Worm (Caenorhabditis elegans) whole organism, L3 larva: Measurements from ENCODE around the gene ctg-2.

Experiments
- ZK546.5 ChIP-seq: sonication (generic microtip); optimal IDR thresholded peaks from 2 replicates; lab custom pipeline; 2017; ENCODE audit warnings: missing biosample characterization, missing genetic modification characterization
- ama-1 ChIP-seq: fragments of 150-350 bp; optimal IDR thresholded peaks from 2 replicates; lab custom pipeline; 2018
- ceh-28 ChIP-seq: fragments of 150-350 bp; optimal IDR thresholded peaks from 2 replicates; lab custom pipeline; 2014; ENCODE audit warnings: missing biosample characterization, missing genetic modification reagents, missing genetic modification characterization
- ceh-82 ChIP-seq: fragments of 150-350 bp; optimal IDR thresholded peaks from 2 replicates; lab custom pipeline; 2014; ENCODE audit warnings: missing biosample characterization, missing genetic modification characterization
- ceh-9 ChIP-seq: sonication (generic microtip); optimal IDR thresholded peaks from 2 replicates; lab custom pipeline; 2018; ENCODE audit warnings: missing biosample characterization, missing genetic modification characterization
- egl-27 ChIP-seq: sonication (generic microtip); optimal IDR thresholded peaks from 4 replicates; lab custom pipeline; 2017; ENCODE audit warnings: missing biosample characterization, missing genetic modification reagents, missing genetic modification characterization
- egl-5 ChIP-seq: fragments of 150-350 bp; optimal IDR thresholded peaks from 2 replicates; lab custom pipeline; 2017; ENCODE audit warnings: missing biosample characterization, missing genetic modification reagents, missing genetic modification characterization, inconsistent platforms
- elt-1 ChIP-seq: fragments of 150-350 bp; optimal IDR thresholded peaks from 2 replicates; lab custom pipeline; 2014; ENCODE audit warnings: missing biosample characterization, missing genetic modification characterization
- elt-2 ChIP-seq: sonication (generic microtip); optimal IDR thresholded peaks from 2 replicates; lab custom pipeline; 2016; ENCODE audit warnings: missing genetic modification reagents, mild to moderate bottlenecking, missing genetic modification characterization, missing compliant biosample characterization
- elt-3 ChIP-seq, 3 experiments: fragments of 150-350 bp in 1 of 3; sonication (generic microtip) in 2 of 3; optimal IDR thresholded peaks; 2 replicates in 2 of 3; 4 replicates in 1 of 3; lab custom pipeline; 2014 to 2017; ENCODE audit warnings: missing biosample characterization in 3 of 3, missing genetic modification characterization in 3 of 3
- eor-1 ChIP-seq, 2 experiments: fragments of 150-350 bp; optimal IDR thresholded peaks; 2 replicates each; lab custom pipeline; 2014 to 2018; ENCODE audit warnings: missing biosample characterization in 2 of 2, missing genetic modification characterization in 2 of 2
- fkh-10 ChIP-seq: sonication (generic microtip); optimal IDR thresholded peaks from 2 replicates; lab custom pipeline; 2017; ENCODE audit warnings: missing biosample characterization, missing genetic modification reagents, missing genetic modification characterization
- fkh-2 ChIP-seq: fragments of 150-350 bp; optimal IDR thresholded peaks from 2 replicates; lab custom pipeline; 2014; ENCODE audit warnings: missing biosample characterization, missing genetic modification reagents, missing genetic modification characterization
- fos-1 ChIP-seq: fragments of 150-350 bp; optimal IDR thresholded peaks from 2 replicates; lab custom pipeline; 2014; ENCODE audit warnings: missing biosample characterization, missing genetic modification characterization
- hmg-11 ChIP-seq: sonication (generic microtip); optimal IDR thresholded peaks from 2 replicates; lab custom pipeline; 2016; ENCODE audit warnings: missing genetic modification characterization, missing compliant biosample characterization
- jun-1 ChIP-seq: fragments of 150-350 bp; optimal IDR thresholded peaks from 2 replicates; lab custom pipeline; 2014; ENCODE audit warnings: missing biosample characterization, missing genetic modification reagents, missing genetic modification characterization
- lin-15B ChIP-seq: fragments of 150-350 bp; optimal IDR thresholded peaks from 2 replicates; lab custom pipeline; 2014; ENCODE audit warnings: missing biosample characterization, missing genetic modification characterization
- lsy-12 ChIP-seq: sonication (generic microtip); optimal IDR thresholded peaks from 2 replicates; lab custom pipeline; 2016; ENCODE audit warnings: mild to moderate bottlenecking, missing genetic modification characterization, missing compliant biosample characterization
- mdl-1 ChIP-seq: fragments of 150-350 bp; optimal IDR thresholded peaks from 2 replicates; lab custom pipeline; 2014; ENCODE audit warnings: missing biosample characterization, missing genetic modification characterization
- nhr-11 ChIP-seq: fragments of 150-350 bp; optimal IDR thresholded peaks from 2 replicates; lab custom pipeline; 2014; ENCODE audit warnings: missing biosample characterization, missing genetic modification characterization
- nhr-23 ChIP-seq: fragments of 150-350 bp; optimal IDR thresholded peaks from 2 replicates; lab custom pipeline; 2014; ENCODE audit warnings: missing biosample characterization, missing genetic modification reagents, missing genetic modification characterization
- nhr-237 ChIP-seq: fragments of 150-350 bp; optimal IDR thresholded peaks from 2 replicates; lab custom pipeline; 2014; ENCODE audit warnings: missing biosample characterization, missing genetic modification characterization
- nhr-25 ChIP-seq: sonication (generic microtip); optimal IDR thresholded peaks from 2 replicates; lab custom pipeline; 2017; ENCODE audit warnings: missing biosample characterization, missing genetic modification characterization
- nhr-28 ChIP-seq: fragments of 150-350 bp; optimal IDR thresholded peaks from 2 replicates; lab custom pipeline; 2014; ENCODE audit warnings: missing biosample characterization, missing genetic modification characterization
- nhr-43 ChIP-seq: sonication (generic microtip); optimal IDR thresholded peaks from 2 replicates; lab custom pipeline; 2016; ENCODE audit warnings: mild to moderate bottlenecking, missing genetic modification characterization, missing compliant biosample characterization; ENCODE audit not compliant: poor library complexity, severe bottlenecking
- nhr-77 ChIP-seq: fragments of 150-350 bp; optimal IDR thresholded peaks from 2 replicates; lab custom pipeline; 2014; ENCODE audit warnings: missing biosample characterization, missing genetic modification characterization
- pha-4 ChIP-seq: fragments of 150-350 bp; optimal IDR thresholded peaks from 2 replicates; lab custom pipeline; 2014; ENCODE audit warnings: missing biosample characterization, missing genetic modification reagents, missing genetic modification characterization
- pqm-1 ChIP-seq: fragments of 150-350 bp; optimal IDR thresholded peaks from 2 replicates; lab custom pipeline; 2017; ENCODE audit warnings: missing biosample characterization, missing genetic modification characterization, inconsistent platforms
- snpc-4 ChIP-seq: fragments of 150-350 bp; optimal IDR thresholded peaks from 2 replicates; lab custom pipeline; 2014; ENCODE audit warnings: missing biosample characterization, missing genetic modification characterization
- unc-62 ChIP-seq: fragments of 150-350 bp; sonication (generic microtip); optimal IDR thresholded peaks from 4 replicates; lab custom pipeline; 2014; ENCODE audit warnings: missing biosample characterization, missing genetic modification reagents, missing genetic modification characterization
- zag-1 ChIP-seq: fragments of 150-350 bp; optimal IDR thresholded peaks from 2 replicates; lab custom pipeline; 2014; ENCODE audit warnings: missing biosample characterization, missing genetic modification characterization
- ztf-11 ChIP-seq: fragments of 150-350 bp; optimal IDR thresholded peaks from 2 replicates; lab custom pipeline; 2014; ENCODE audit warnings: missing biosample characterization, missing genetic modification characterization

ctg-2 gene

DNA sequence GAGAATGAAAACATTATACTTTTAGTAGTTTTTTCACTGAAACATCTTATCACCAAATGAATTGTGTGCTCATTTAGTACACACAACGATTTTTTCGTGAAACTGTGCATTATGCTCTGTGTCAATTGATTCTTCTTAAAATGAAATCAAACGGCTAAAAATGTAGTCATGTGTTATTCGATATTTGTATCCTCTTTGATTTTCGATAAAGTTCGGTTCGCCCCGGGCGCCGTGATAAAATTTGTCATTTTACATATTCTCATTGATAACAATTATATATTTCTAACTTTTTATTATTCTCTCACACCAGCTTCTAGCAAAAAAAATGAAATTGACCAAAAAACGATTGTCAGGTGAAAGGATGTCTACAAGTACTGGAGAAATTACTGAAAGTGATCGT is at the start of gene ctg-2:
Gene ctg-2, plus strand, starts transcription at position 326 of the 400 bp plus-strand sequence.
- TF ChIP-seq mdl-1 (no peak), elt-2 (tag; lab: Kevin White, UChicago) (peak; percentile 81), jun-1 (tag; lab: Kevin White, UChicago) (peak; percentile 32), pqm-1 (tag; lab: Kevin White, UChicago) (peak; percentile 87), pha-4 (tag; lab: Kevin White, UChicago) (peak; percentile 43)
- TF ChIP-seq, all 47 proteins: peak for 4

DNA sequence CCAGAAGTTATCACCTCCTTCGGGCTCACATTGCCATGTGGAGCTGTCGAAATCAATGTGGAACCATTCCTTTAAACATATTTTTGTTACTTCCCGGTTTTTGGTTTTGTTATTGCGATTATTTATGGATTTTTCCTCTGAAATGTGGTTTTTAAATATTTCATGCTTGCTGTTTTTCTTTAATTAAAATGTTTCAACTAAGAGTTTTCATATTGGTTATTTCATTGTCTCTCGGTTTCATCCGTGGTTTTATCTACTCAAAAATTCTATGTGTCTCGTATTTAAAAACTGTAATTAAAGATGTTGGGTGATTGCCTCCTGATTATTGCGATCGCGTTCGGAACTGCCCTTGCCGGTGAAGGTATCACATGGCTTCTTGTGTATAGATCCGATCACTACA is 48.0 kb upstream of the ctg-2 start, which contains the start of gene F22B5.10:
Gene F22B5.10, plus strand, starts transcription at position 301 of the 400 bp plus-strand sequence.
- TF ChIP-seq fos-1 (no peak), ama-1 (lab: Kevin White, UChicago) (peak; percentile 8)

DNA sequence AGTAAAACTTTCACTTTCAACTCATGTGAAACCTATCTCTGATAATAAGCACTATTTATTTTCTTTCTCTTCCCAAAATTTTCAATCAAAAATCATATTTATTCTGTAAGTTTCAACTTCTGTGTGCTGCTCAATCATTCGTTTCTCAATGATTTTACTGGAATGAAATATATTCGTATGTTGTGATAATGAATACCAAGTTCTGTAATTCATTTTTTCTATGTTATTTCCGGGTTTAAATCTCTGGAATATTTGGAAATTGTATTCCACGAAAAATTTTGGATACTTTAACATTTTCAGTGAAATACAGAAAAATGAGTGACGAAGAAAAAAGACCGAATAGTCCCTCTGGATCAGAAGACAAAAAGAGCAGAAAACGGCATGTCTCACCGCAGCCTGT is 47.0 kb upstream of the ctg-2 start, which contains the start of gene M05D6.2:
Gene M05D6.2, plus strand, starts transcription at position 301 of the 400 bp plus-strand sequence.
- no peak for TF ChIP-seq nhr-237 (tag; lab: Kevin White, UChicago)
- no peak for TF ChIP-seq elt-1
- no peak for TF ChIP-seq ceh-82 (tag; lab: Kevin White, UChicago)

DNA sequence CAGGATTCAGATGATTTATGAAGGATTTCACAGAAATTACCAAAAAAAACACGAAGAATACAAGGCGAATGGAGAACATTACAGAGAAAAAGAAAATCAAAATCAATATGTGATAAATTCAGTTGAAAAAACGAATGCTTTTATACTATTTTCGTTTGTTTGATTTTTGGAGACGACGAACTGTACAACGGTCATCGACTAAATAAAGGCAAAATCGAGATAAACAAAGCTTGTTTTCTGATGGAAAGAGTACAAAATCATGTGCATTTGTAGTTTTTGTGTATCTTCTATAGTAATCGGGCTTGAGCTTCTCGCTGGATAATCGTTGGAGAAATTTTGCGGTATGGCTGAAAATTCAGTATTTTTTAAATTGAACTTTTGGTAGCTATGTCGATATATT is 43.7 kb upstream of the ctg-2 start, which contains the start of gene M05D6.8:
Gene M05D6.8, minus strand, starts transcription at position 101 of the 400 bp plus-strand sequence.
- TF ChIP-seq lin-15B (tag; lab: Kevin White, UChicago) (no peak), nhr-237 (tag; lab: Kevin White, UChicago) (no peak), hmg-11 (tag; lab: Kevin White, UChicago) (no peak), nhr-77 (tag; lab: Kevin White, UChicago) (no peak), lsy-12 (tag; lab: Kevin White, UChicago) (no peak), unc-62 (GFP tag; lab: Kevin White, UChicago) (no peak), nhr-28 (tag; lab: Kevin White, UChicago) (no peak), ZK546.5 (tag; lab: Kevin White, UChicago) (no peak), fkh-10 (GFP tag; lab: Kevin White, UChicago) (no peak), nhr-23 (no peak), snpc-4 (no peak), zag-1 (no peak), nhr-11 (tag; lab: Kevin White, UChicago) (no peak)

DNA sequence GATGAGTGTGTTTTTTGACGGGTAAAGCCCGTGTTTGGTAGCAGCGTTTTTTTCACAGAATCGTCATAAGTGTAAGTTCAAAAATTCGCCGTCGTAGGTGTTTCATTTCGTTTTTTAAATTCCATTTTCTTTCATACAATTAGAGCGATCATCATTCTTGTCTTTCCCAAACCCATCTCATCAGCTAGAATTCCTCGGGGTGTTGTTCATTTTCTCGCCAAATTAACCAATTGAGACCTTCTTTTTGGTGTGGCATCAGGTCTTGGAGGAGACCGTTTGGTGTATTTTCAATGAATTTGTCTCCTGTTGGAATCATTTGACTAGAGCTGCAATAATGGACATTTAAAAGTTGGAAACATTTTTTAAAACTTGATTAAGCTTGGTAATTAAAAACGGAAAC is 41.9 kb upstream of the ctg-2 start:
- TF ChIP-seq fkh-2 (tag; lab: Kevin White, UChicago) (no peak), nhr-25 (tag; lab: Kevin White, UChicago) (no peak), ztf-11 (tag; lab: Kevin White, UChicago) (no peak), unc-62 (GFP tag; lab: Kevin White, UChicago) (no peak), eor-1 (tag; optimal IDR thresholded peaks at IDR 0.05; lab: Kevin White, UChicago) (no peak), ceh-9 (tag; lab: Kevin White, UChicago) (no peak), zag-1 (no peak), mdl-1 (no peak), ceh-28 (tag; lab: Kevin White, UChicago) (no peak), elt-3 (tag; optimal IDR thresholded peaks at IDR 0.05; lab: Kevin White, UChicago) (no peak), snpc-4 (no peak), fkh-10 (GFP tag; lab: Kevin White, UChicago) (no peak)

DNA sequence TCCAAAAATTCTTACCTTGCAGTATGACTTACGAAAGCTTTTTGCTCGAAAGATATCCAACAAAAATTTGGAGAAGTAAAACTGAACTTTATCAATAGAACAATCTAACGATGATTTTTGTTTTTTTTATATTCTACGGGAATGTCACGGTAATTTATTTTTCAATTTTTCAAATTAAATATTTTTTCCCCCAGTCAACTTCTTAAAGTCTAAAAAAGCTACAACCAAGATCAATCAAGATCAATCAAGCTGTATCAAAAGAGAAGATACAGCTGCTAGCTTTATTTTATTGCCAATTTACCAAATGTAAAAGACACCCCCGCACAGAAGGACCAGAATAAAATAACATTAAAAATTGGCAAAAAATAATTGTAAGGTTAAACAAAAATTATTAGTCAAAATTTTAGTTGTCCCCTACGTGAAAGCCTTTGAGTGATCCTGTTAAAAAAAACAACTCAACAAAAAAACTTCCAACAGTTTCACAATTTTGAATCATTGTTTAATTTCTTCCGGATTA is 39.5 kb upstream of the ctg-2 start, which contains the start of the genes M05D6.1 and M05D6.3:
Gene M05D6.1, minus strand, starts transcription at position 101 of the 517 bp plus-strand sequence.
Gene M05D6.3, plus strand, starts transcription at position 467 of the 517 bp plus-strand sequence.
- no peak for TF ChIP-seq lsy-12 (tag; lab: Kevin White, UChicago)
- no peak for TF ChIP-seq egl-27
- TF ChIP-seq mdl-1 = no peak
- TF ChIP-seq, all 47 proteins: peak for 0

DNA sequence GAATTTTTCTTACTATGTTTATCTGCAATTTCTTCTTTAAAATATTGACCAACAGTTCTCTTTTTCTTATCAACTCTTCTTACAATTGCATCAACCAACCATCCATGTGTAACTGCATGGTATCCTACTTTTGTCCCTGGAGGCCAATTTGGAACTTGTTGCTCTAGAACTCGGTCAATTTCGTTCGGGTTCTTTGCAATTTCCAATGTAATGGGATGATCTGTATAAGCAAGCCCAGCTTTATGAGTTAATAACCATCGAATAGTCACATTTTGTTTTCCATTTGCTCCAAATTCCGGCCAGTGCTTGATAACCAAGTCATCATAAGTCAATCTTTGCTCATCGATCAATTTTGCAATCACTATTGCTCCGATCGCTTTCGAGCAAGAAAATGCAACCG is 35.5 kb upstream of the ctg-2 start:
- TF ChIP-seq unc-62 (GFP tag; lab: Kevin White, UChicago) (no peak), egl-5 (tag; lab: Kevin White, UChicago) (no peak), fos-1 (no peak), fkh-2 (tag; lab: Kevin White, UChicago) (no peak), ama-1 (lab: Kevin White, UChicago) (peak; percentile 83), pha-4 (tag; lab: Kevin White, UChicago) (peak; percentile 20), elt-2 (tag; lab: Kevin White, UChicago) (peak; percentile 11), nhr-43 (peak; percentile 32), ceh-28 (tag; lab: Kevin White, UChicago) (no peak), lsy-12 (tag; lab: Kevin White, UChicago) (no peak)
